Fruit fly (Drosophila melanogaster) whole organism, embryonic: ENCODE data around the gene CG31792.

Experiments used
- Aef1 ChIP-seq: fragments of 200-800 bp; sonication (Bioruptor generic); IDR thresholded peaks from 3 replicates; pipeline ENCODE4 v1.3.6; 2022; ENCODE audit warnings: missing biosample characterization, missing genetic modification characterization
- Awh ChIP-seq: fragments of 200-800 bp; sonication (Bioruptor generic); IDR thresholded peaks from 2 replicates; pipeline ENCODE4, ENCODE4 v1.3.6; 2022; ENCODE audit warnings: missing biosample characterization, missing genetic modification characterization
- Bgb ChIP-seq: fragments of 200-800 bp; sonication (Bioruptor generic); IDR thresholded peaks from 2 replicates; pipeline ENCODE4 v1.3.6; 2022; ENCODE audit warnings: missing biosample characterization, missing genetic modification characterization; ENCODE audit not compliant: partially characterized antibody
- BtbVII ChIP-seq: fragments of 200-800 bp; sonication (Bioruptor generic); optimal IDR thresholded peaks from 3 replicates; lab custom pipeline; 2017; ENCODE audit warnings: missing biosample characterization, mild to moderate bottlenecking, missing genetic modification characterization
- CG10267 ChIP-seq: fragments of 200-800 bp; sonication (Bioruptor generic); optimal IDR thresholded peaks from 2 replicates; lab custom pipeline; 2018; ENCODE audit warnings: missing biosample characterization, mild to moderate bottlenecking, missing genetic modification characterization, moderate library complexity
- CG10274 ChIP-seq: fragments of 200-800 bp; sonication (Bioruptor generic); optimal IDR thresholded peaks from 3 replicates; lab custom pipeline; 2017; ENCODE audit warnings: missing biosample characterization, mild to moderate bottlenecking, missing genetic modification characterization
- CG11560 ChIP-seq: fragments of 200-800 bp; sonication (Bioruptor generic); IDR thresholded peaks from 3 replicates; pipeline ENCODE4 v1.3.6; 2022; ENCODE audit warnings: missing biosample characterization, missing genetic modification characterization
- CG12659 ChIP-seq: fragments of 200-800 bp; sonication (Bioruptor generic); optimal IDR thresholded peaks from 3 replicates; lab custom pipeline; 2017; ENCODE audit warnings: mild to moderate bottlenecking, missing biosample characterization, missing genetic modification reagents, missing genetic modification characterization
- CG13894 ChIP-seq: fragments of 200-800 bp; sonication (Bioruptor generic); optimal IDR thresholded peaks from 3 replicates; lab custom pipeline; 2018; ENCODE audit warnings: missing biosample characterization, mild to moderate bottlenecking, missing genetic modification characterization, moderate library complexity
- CG14441 ChIP-seq: fragments of 200-800 bp; sonication (Bioruptor generic); IDR thresholded peaks from 2 replicates; pipeline ENCODE4 v1.3.6; 2022; ENCODE audit warnings: missing biosample characterization, missing genetic modification characterization
- CG16813 ChIP-seq: fragments of 200-800 bp; sonication (Bioruptor generic); IDR thresholded peaks from 3 replicates; pipeline ENCODE4 v1.3.6; 2022; ENCODE audit warnings: missing biosample characterization, missing genetic modification characterization; ENCODE audit not compliant: partially characterized antibody
- CG16863 ChIP-seq: fragments of 200-800 bp; sonication (Bioruptor generic); optimal IDR thresholded peaks from 3 replicates; lab custom pipeline; 2016; ENCODE audit warnings: missing biosample characterization, missing genetic modification characterization
- CG17568 ChIP-seq: fragments of 200-800 bp; sonication (Bioruptor generic); optimal IDR thresholded peaks from 2 replicates; lab custom pipeline; 2018; ENCODE audit warnings: missing biosample characterization, mild to moderate bottlenecking, missing genetic modification characterization, moderate library complexity
- CG17829 ChIP-seq: fragments of 200-800 bp; optimal IDR thresholded peaks from 2 replicates; lab custom pipeline; 2019; ENCODE audit warnings: missing biosample characterization, mild to moderate bottlenecking, missing genetic modification characterization, moderate library complexity
- CG18262 ChIP-seq: fragments of 200-800 bp; optimal IDR thresholded peaks from 3 replicates; lab custom pipeline; 2019; ENCODE audit warnings: missing biosample characterization, mild to moderate bottlenecking, missing genetic modification characterization, moderate library complexity
- CG30431 ChIP-seq: fragments of 200-800 bp; sonication (Bioruptor generic); optimal IDR thresholded peaks from 2 replicates; lab custom pipeline; 2017; ENCODE audit warnings: missing biosample characterization, missing genetic modification characterization
- CG3065 ChIP-seq: fragments of 200-800 bp; sonication (Bioruptor generic); optimal IDR thresholded peaks from 2 replicates; lab custom pipeline; 2016; ENCODE audit warnings: missing biosample characterization, missing genetic modification characterization
- CG32532 ChIP-seq: fragments of 200-800 bp; sonication (Bioruptor generic); IDR thresholded peaks from 2 replicates; pipeline ENCODE4 v1.3.6; 2022; ENCODE audit warnings: missing biosample characterization, missing genetic modification characterization
- CG3847 ChIP-seq: fragments of 200-800 bp; sonication (Bioruptor generic); IDR thresholded peaks from 2 replicates; pipeline ENCODE4 v1.3.6; 2022; ENCODE audit warnings: missing biosample characterization, missing genetic modification characterization
- CG6254 ChIP-seq: fragments of 200-800 bp; sonication (Bioruptor generic); optimal IDR thresholded peaks from 3 replicates; lab custom pipeline; 2017; ENCODE audit warnings: mild to moderate bottlenecking, missing biosample characterization, missing genetic modification reagents, missing genetic modification characterization
- CG6765 ChIP-seq: fragments of 200-800 bp; sonication (Bioruptor generic); optimal IDR thresholded peaks from 3 replicates; lab custom pipeline; 2017; ENCODE audit warnings: missing biosample characterization, mild to moderate bottlenecking, missing genetic modification characterization
- CG7987 ChIP-seq: fragments of 200-800 bp; sonication (Bioruptor generic); optimal IDR thresholded peaks from 2 replicates; lab custom pipeline; 2018; ENCODE audit warnings: missing biosample characterization, mild to moderate bottlenecking, missing genetic modification characterization, moderate library complexity
- CG9817 ChIP-seq: fragments of 200-800 bp; sonication (Bioruptor generic); optimal IDR thresholded peaks from 2 replicates; lab custom pipeline; 2018; ENCODE audit warnings: missing biosample characterization, mild to moderate bottlenecking, missing genetic modification characterization, moderate library complexity
- CG9932 ChIP-seq: fragments of 200-800 bp; sonication (Bioruptor generic); IDR thresholded peaks from 2 replicates; pipeline ENCODE4 v1.3.6; 2022; ENCODE audit warnings: missing biosample characterization, missing genetic modification characterization
- CTCF ChIP-seq: fragments of 200-800 bp; sonication (Bioruptor generic); optimal IDR thresholded peaks from 2 replicates; lab custom pipeline; 2017; ENCODE audit warnings: missing biosample characterization, mild to moderate bottlenecking, missing genetic modification characterization, moderate library complexity
- Dad ChIP-seq: fragments of 200-800 bp; sonication (Bioruptor generic); optimal IDR thresholded peaks from 3 replicates; lab custom pipeline; 2016; ENCODE audit warnings: missing biosample characterization, missing genetic modification characterization
- Lhr ChIP-seq: fragments of 200-800 bp; sonication (Bioruptor generic); optimal IDR thresholded peaks from 3 replicates; lab custom pipeline; 2017; ENCODE audit warnings: mild to moderate bottlenecking, missing biosample characterization, missing genetic modification reagents, missing genetic modification characterization
- MTF-1 ChIP-seq: fragments of 200-800 bp; sonication (Bioruptor generic); optimal IDR thresholded peaks from 2 replicates; lab custom pipeline; 2018; ENCODE audit warnings: missing biosample characterization, mild to moderate bottlenecking, missing genetic modification characterization, borderline replicate concordance
- Oaz ChIP-seq: fragments of 200-800 bp; sonication (Bioruptor generic); IDR thresholded peaks from 2 replicates; pipeline ENCODE4 v1.3.6; 2022; ENCODE audit warnings: missing biosample characterization, missing genetic modification characterization
- Sry-δ ChIP-seq: fragments of 200-800 bp; sonication (Bioruptor generic); optimal IDR thresholded peaks from 2 replicates; lab custom pipeline; 2016; ENCODE audit warnings: missing biosample characterization, missing genetic modification characterization
- Xbp1 ChIP-seq: fragments of 200-800 bp; sonication (Bioruptor generic); optimal IDR thresholded peaks from 3 replicates; lab custom pipeline; 2016; ENCODE audit warnings: missing biosample characterization, mild to moderate bottlenecking, missing genetic modification characterization
- ara ChIP-seq: fragments of 200-800 bp; sonication (Bioruptor generic); IDR thresholded peaks from 2 replicates; pipeline ENCODE4 v1.3.6; 2022; ENCODE audit warnings: missing biosample characterization, missing genetic modification characterization
- ato ChIP-seq: fragments of 200-800 bp; sonication (Bioruptor generic); IDR thresholded peaks from 2 replicates; pipeline ENCODE4 v1.3.6; 2022; ENCODE audit warnings: missing biosample characterization, missing genetic modification characterization; ENCODE audit not compliant: partially characterized antibody
- bab2 ChIP-seq: fragments of 200-800 bp; sonication (Bioruptor generic); optimal IDR thresholded peaks from 2 replicates; lab custom pipeline; 2016; ENCODE audit warnings: missing biosample characterization, missing genetic modification characterization
- cato ChIP-seq: fragments of 200-800 bp; sonication (Bioruptor generic); optimal IDR thresholded peaks from 2 replicates; lab custom pipeline; 2016; ENCODE audit warnings: missing biosample characterization, missing genetic modification characterization, borderline replicate concordance
- fd96Cb ChIP-seq: fragments of 200-800 bp; sonication (Bioruptor generic); optimal IDR thresholded peaks from 2 replicates; lab custom pipeline; 2018; ENCODE audit warnings: missing biosample characterization, mild to moderate bottlenecking, missing genetic modification characterization, moderate library complexity
- grn ChIP-seq: fragments of 200-800 bp; sonication (Bioruptor generic); optimal IDR thresholded peaks from 3 replicates; lab custom pipeline; 2017; ENCODE audit warnings: missing biosample characterization, missing genetic modification characterization
- hbn ChIP-seq: fragments of 200-800 bp; sonication (Bioruptor generic); IDR thresholded peaks from 2 replicates; pipeline ENCODE4 v1.3.6; 2022; ENCODE audit warnings: missing biosample characterization, missing genetic modification characterization; ENCODE audit not compliant: partially characterized antibody
- kay ChIP-seq: fragments of 200-800 bp; sonication (Bioruptor generic); optimal IDR thresholded peaks from 2 replicates; lab custom pipeline; 2016; ENCODE audit warnings: missing biosample characterization, missing genetic modification characterization
- mld ChIP-seq: fragments of 200-800 bp; sonication (Bioruptor generic); IDR thresholded peaks from 3 replicates; pipeline ENCODE4 v1.3.6; 2022; ENCODE audit warnings: missing biosample characterization, missing genetic modification characterization; ENCODE audit not compliant: partially characterized antibody
- nau ChIP-seq: fragments of 200-800 bp; sonication (Bioruptor generic); optimal IDR thresholded peaks from 3 replicates; lab custom pipeline; 2017; ENCODE audit warnings: missing biosample characterization, mild to moderate bottlenecking, missing genetic modification characterization, missing genetic modification reagents
- nerfin-1 ChIP-seq: fragments of 200-800 bp; sonication (Bioruptor generic); optimal IDR thresholded peaks from 3 replicates; lab custom pipeline; 2019; ENCODE audit warnings: missing biosample characterization, mild to moderate bottlenecking, missing genetic modification characterization, moderate library complexity
- pita ChIP-seq: fragments of 200-800 bp; sonication (Bioruptor generic); optimal IDR thresholded peaks from 2 replicates; lab custom pipeline; 2017; ENCODE audit warnings: missing biosample characterization, mild to moderate bottlenecking, missing genetic modification characterization
- scrt ChIP-seq: fragments of 200-800 bp; sonication (Bioruptor generic); optimal IDR thresholded peaks from 2 replicates; lab custom pipeline; 2018; ENCODE audit warnings: missing biosample characterization, mild to moderate bottlenecking, missing genetic modification characterization, moderate library complexity
- stc ChIP-seq: fragments of 200-800 bp; sonication (Bioruptor generic); IDR thresholded peaks from 2 replicates; pipeline ENCODE4 v1.3.6; 2022; ENCODE audit warnings: missing biosample characterization, missing genetic modification characterization
- stwl ChIP-seq: fragments of 200-800 bp; sonication (Bioruptor generic); optimal IDR thresholded peaks from 3 replicates; lab custom pipeline; 2018; ENCODE audit warnings: missing biosample characterization, mild to moderate bottlenecking, missing genetic modification characterization, moderate library complexity
- tna ChIP-seq: fragments of 200-800 bp; sonication (Bioruptor generic); IDR thresholded peaks from 2 replicates; pipeline ENCODE4 v1.3.6; 2022; ENCODE audit warnings: missing biosample characterization, missing genetic modification characterization; ENCODE audit not compliant: partially characterized antibody
- trh ChIP-seq: fragments of 200-800 bp; sonication (Bioruptor generic); optimal IDR thresholded peaks from 2 replicates; lab custom pipeline; 2016; ENCODE audit warnings: missing biosample characterization, missing genetic modification characterization
- tup ChIP-seq: fragments of 200-800 bp; sonication (Bioruptor generic); optimal IDR thresholded peaks from 2 replicates; lab custom pipeline; 2016; ENCODE audit warnings: missing biosample characterization, mild to moderate bottlenecking, missing genetic modification characterization, moderate library complexity
- tx ChIP-seq: fragments of 200-800 bp; sonication (Bioruptor generic); optimal IDR thresholded peaks from 2 replicates; lab custom pipeline; 2016; ENCODE audit warnings: missing biosample characterization, missing genetic modification characterization
- vvl ChIP-seq: fragments of 200-800 bp; sonication (Bioruptor generic); IDR thresholded peaks from 2 replicates; pipeline ENCODE4 v1.3.6; 2022; ENCODE audit warnings: missing biosample characterization, missing genetic modification characterization

Gene CG31792

dm6 chr2L:18951674-18952073 lies 45.6 kb upstream of the CG31792 start, which contains the start of gene Nedd8 (continued):
- TF ChIP-seq bab2 (GFP tag; lab: Kevin White, UChicago) (no peak), MTF-1 (GFP tag; lab: Kevin White, UChicago) (no peak), scrt (GFP tag; lab: Kevin White, UChicago) (no peak), CG17829 (tag; lab: Kevin White, UChicago) (peak; percentile 39), Dad (GFP tag; lab: Kevin White, UChicago) (no peak), nau (GFP tag; lab: Kevin White, UChicago) (no peak), CG10267 (tag; lab: Kevin White, UChicago) (peak; percentile 71), CG17568 (no peak), hbn (peak; percentile 90), CG18262 (tag; lab: Kevin White, UChicago) (no peak), grn (no peak), CTCF (GFP tag; lab: Kevin White, UChicago) (peak; percentile 62), CG11560 (tag; lab: Robert Waterston, UW) (no peak), fd96Cb (no peak), Aef1 (no peak), Bgb (GFP tag; lab: Robert Waterston, UW) (peak; percentile 94), mld (GFP tag; lab: Robert Waterston, UW) (peak; percentile 65; the same call in 2 of the 3 replicates), CG9932 (GFP tag; lab: Robert Waterston, UW) (peak; percentile 30; the same call in 1 of the 2 replicates), CG14441 (GFP tag; lab: Robert Waterston, UW) (no peak), CG6254 (GFP tag; lab: Kevin White, UChicago) (no peak), tna (GFP tag; lab: Robert Waterston, UW) (peak; percentile 69), Lhr (peak; percentile 53), CG12659 (GFP tag; lab: Kevin White, UChicago) (peak; percentile 71), CG16863 (GFP tag; lab: Kevin White, UChicago) (no peak), Oaz (GFP tag; lab: Robert Waterston, UW) (no peak), pita (GFP tag; lab: Kevin White, UChicago) (no peak), CG13894 (tag; lab: Kevin White, UChicago) (peak; percentile 30), nerfin-1 (tag; lab: Kevin White, UChicago) (no peak), CG32532 (GFP tag; lab: Robert Waterston, UW) (no peak), CG3065 (GFP tag; lab: Kevin White, UChicago) (no peak), CG7987 (GFP tag; lab: Kevin White, UChicago) (no peak), vvl (peak; percentile 86), CG30431 (no peak), CG10274 (no peak), CG6765 (GFP tag; lab: Kevin White, UChicago) (no peak), tx (no peak), BtbVII (GFP tag; lab: Kevin White, UChicago) (no peak), Xbp1 (GFP tag; lab: Kevin White, UChicago) (no peak), CG16813 (GFP tag; lab: Robert Waterston, UW) (peak; percentile 83), cato (GFP tag; lab: Kevin White, UChicago) (no peak), stc (GFP tag; lab: Robert Waterston, UW) (no peak), Awh (no peak), CG3847 (GFP tag; lab: Robert Waterston, UW) (no peak), stwl (tag; lab: Kevin White, UChicago) (peak; percentile 89), CG9817 (tag; lab: Kevin White, UChicago) (no peak), Sry-δ (GFP tag; lab: Kevin White, UChicago) (peak; percentile 90), tup (GFP tag; lab: Kevin White, UChicago) (no peak), kay (GFP tag; lab: Kevin White, UChicago) (no peak), ara (GFP tag; lab: Robert Waterston, UW) (no peak), trh (GFP tag; lab: Kevin White, UChicago) (no peak), ato (GFP tag; lab: Robert Waterston, UW) (peak; percentile 70)
